Worm (Caenorhabditis elegans) whole organism, L3 larva: ENCODE data around the gene C17C3.5.

Experiments used
- R02D3.7 ChIP-seq: fragments of 150-350 bp; optimal IDR thresholded peaks from 2 replicates; lab custom pipeline; 2014; ENCODE audit warnings: missing biosample characterization, missing genetic modification characterization
- ZK546.5 ChIP-seq: sonication (generic microtip); optimal IDR thresholded peaks from 2 replicates; lab custom pipeline; 2017; ENCODE audit warnings: missing biosample characterization, missing genetic modification characterization
- aly-2 ChIP-seq: fragments of 150-350 bp; optimal IDR thresholded peaks from 2 replicates; lab custom pipeline; 2014; ENCODE audit warnings: missing biosample characterization, missing genetic modification characterization
- ama-1 ChIP-seq: fragments of 150-350 bp; optimal IDR thresholded peaks from 2 replicates; lab custom pipeline; 2018
- ceh-16 ChIP-seq: sonication (generic microtip); optimal IDR thresholded peaks from 2 replicates; lab custom pipeline; 2017; ENCODE audit warnings: missing biosample characterization, missing genetic modification characterization
- ceh-28 ChIP-seq: fragments of 150-350 bp; optimal IDR thresholded peaks from 2 replicates; lab custom pipeline; 2014; ENCODE audit warnings: missing biosample characterization, missing genetic modification reagents, missing genetic modification characterization
- ceh-82 ChIP-seq: fragments of 150-350 bp; optimal IDR thresholded peaks from 2 replicates; lab custom pipeline; 2014; ENCODE audit warnings: missing biosample characterization, missing genetic modification characterization
- ceh-9 ChIP-seq: sonication (generic microtip); optimal IDR thresholded peaks from 2 replicates; lab custom pipeline; 2018; ENCODE audit warnings: missing biosample characterization, missing genetic modification characterization
- daf-12 ChIP-seq: fragments of 150-350 bp; optimal IDR thresholded peaks from 2 replicates; lab custom pipeline; 2014; ENCODE audit warnings: missing biosample characterization, missing genetic modification reagents, missing genetic modification characterization
- egl-27 ChIP-seq: sonication (generic microtip); optimal IDR thresholded peaks from 4 replicates; lab custom pipeline; 2017; ENCODE audit warnings: missing biosample characterization, missing genetic modification reagents, missing genetic modification characterization
- egl-5 ChIP-seq: fragments of 150-350 bp; optimal IDR thresholded peaks from 2 replicates; lab custom pipeline; 2017; ENCODE audit warnings: missing biosample characterization, missing genetic modification reagents, missing genetic modification characterization, inconsistent platforms
- elt-1 ChIP-seq: fragments of 150-350 bp; optimal IDR thresholded peaks from 2 replicates; lab custom pipeline; 2014; ENCODE audit warnings: missing biosample characterization, missing genetic modification characterization
- elt-2 ChIP-seq: sonication (generic microtip); optimal IDR thresholded peaks from 2 replicates; lab custom pipeline; 2016; ENCODE audit warnings: missing genetic modification reagents, mild to moderate bottlenecking, missing genetic modification characterization, missing compliant biosample characterization
- elt-3 ChIP-seq, 3 experiments: fragments of 150-350 bp in 1 of 3; sonication (generic microtip) in 2 of 3; optimal IDR thresholded peaks; 2 replicates in 2 of 3; 4 replicates in 1 of 3; lab custom pipeline; 2014 to 2017; ENCODE audit warnings: missing biosample characterization in 3 of 3, missing genetic modification characterization in 3 of 3
- eor-1 ChIP-seq, 2 experiments: fragments of 150-350 bp; optimal IDR thresholded peaks; 2 replicates each; lab custom pipeline; 2014 to 2018; ENCODE audit warnings: missing biosample characterization in 2 of 2, missing genetic modification characterization in 2 of 2
- fkh-10 ChIP-seq: sonication (generic microtip); optimal IDR thresholded peaks from 2 replicates; lab custom pipeline; 2017; ENCODE audit warnings: missing biosample characterization, missing genetic modification reagents, missing genetic modification characterization
- fkh-2 ChIP-seq: fragments of 150-350 bp; optimal IDR thresholded peaks from 2 replicates; lab custom pipeline; 2014; ENCODE audit warnings: missing biosample characterization, missing genetic modification reagents, missing genetic modification characterization
- fos-1 ChIP-seq: fragments of 150-350 bp; optimal IDR thresholded peaks from 2 replicates; lab custom pipeline; 2014; ENCODE audit warnings: missing biosample characterization, missing genetic modification characterization
- hmg-11 ChIP-seq: sonication (generic microtip); optimal IDR thresholded peaks from 2 replicates; lab custom pipeline; 2016; ENCODE audit warnings: missing genetic modification characterization, missing compliant biosample characterization
- jun-1 ChIP-seq: fragments of 150-350 bp; optimal IDR thresholded peaks from 2 replicates; lab custom pipeline; 2014; ENCODE audit warnings: missing biosample characterization, missing genetic modification reagents, missing genetic modification characterization
- lin-15B ChIP-seq: fragments of 150-350 bp; optimal IDR thresholded peaks from 2 replicates; lab custom pipeline; 2014; ENCODE audit warnings: missing biosample characterization, missing genetic modification characterization
- lin-39 ChIP-seq: fragments of 150-350 bp; optimal IDR thresholded peaks from 2 replicates; lab custom pipeline; 2018; ENCODE audit warnings: missing biosample characterization, missing genetic modification reagents, missing genetic modification characterization
- lsy-12 ChIP-seq: sonication (generic microtip); optimal IDR thresholded peaks from 2 replicates; lab custom pipeline; 2016; ENCODE audit warnings: mild to moderate bottlenecking, missing genetic modification characterization, missing compliant biosample characterization
- mdl-1 ChIP-seq: fragments of 150-350 bp; optimal IDR thresholded peaks from 2 replicates; lab custom pipeline; 2014; ENCODE audit warnings: missing biosample characterization, missing genetic modification characterization
- mml-1 ChIP-seq: fragments of 150-350 bp; sonication (generic microtip); optimal IDR thresholded peaks from 3 replicates; lab custom pipeline; 2014; ENCODE audit warnings: missing biosample characterization, missing genetic modification characterization
- nfya-1 ChIP-seq: sonication (generic microtip); optimal IDR thresholded peaks from 2 replicates; lab custom pipeline; 2017; ENCODE audit warnings: missing genetic modification characterization, mild to moderate bottlenecking, missing compliant biosample characterization, antibody characterized with exemption, moderate library complexity; ENCODE audit not compliant: insufficient read depth
- nhr-11 ChIP-seq: fragments of 150-350 bp; optimal IDR thresholded peaks from 2 replicates; lab custom pipeline; 2014; ENCODE audit warnings: missing biosample characterization, missing genetic modification characterization
- nhr-12 ChIP-seq: fragments of 150-350 bp; optimal IDR thresholded peaks from 2 replicates; lab custom pipeline; 2014; ENCODE audit warnings: missing biosample characterization, missing genetic modification characterization
- nhr-23 ChIP-seq: fragments of 150-350 bp; optimal IDR thresholded peaks from 2 replicates; lab custom pipeline; 2014; ENCODE audit warnings: missing biosample characterization, missing genetic modification reagents, missing genetic modification characterization
- nhr-237 ChIP-seq: fragments of 150-350 bp; optimal IDR thresholded peaks from 2 replicates; lab custom pipeline; 2014; ENCODE audit warnings: missing biosample characterization, missing genetic modification characterization
- nhr-25 ChIP-seq: sonication (generic microtip); optimal IDR thresholded peaks from 2 replicates; lab custom pipeline; 2017; ENCODE audit warnings: missing biosample characterization, missing genetic modification characterization
- nhr-28 ChIP-seq: fragments of 150-350 bp; optimal IDR thresholded peaks from 2 replicates; lab custom pipeline; 2014; ENCODE audit warnings: missing biosample characterization, missing genetic modification characterization
- nhr-43 ChIP-seq: sonication (generic microtip); optimal IDR thresholded peaks from 2 replicates; lab custom pipeline; 2016; ENCODE audit warnings: mild to moderate bottlenecking, missing genetic modification characterization, missing compliant biosample characterization; ENCODE audit not compliant: poor library complexity, severe bottlenecking
- nhr-67 ChIP-seq: fragments of 150-350 bp; optimal IDR thresholded peaks from 2 replicates; lab custom pipeline; 2014; ENCODE audit warnings: missing biosample characterization, missing genetic modification characterization
- nhr-76 ChIP-seq: fragments of 150-350 bp; sonication (generic microtip); optimal IDR thresholded peaks from 5 replicates; lab custom pipeline; 2014; ENCODE audit warnings: missing biosample characterization, missing genetic modification characterization
- nhr-77 ChIP-seq: fragments of 150-350 bp; optimal IDR thresholded peaks from 2 replicates; lab custom pipeline; 2014; ENCODE audit warnings: missing biosample characterization, missing genetic modification characterization
- pha-4 ChIP-seq: fragments of 150-350 bp; optimal IDR thresholded peaks from 2 replicates; lab custom pipeline; 2014; ENCODE audit warnings: missing biosample characterization, missing genetic modification reagents, missing genetic modification characterization
- pqm-1 ChIP-seq: fragments of 150-350 bp; optimal IDR thresholded peaks from 2 replicates; lab custom pipeline; 2017; ENCODE audit warnings: missing biosample characterization, missing genetic modification characterization, inconsistent platforms
- sea-2 ChIP-seq: fragments of 150-350 bp; sonication (generic microtip); optimal IDR thresholded peaks from 4 replicates; lab custom pipeline; 2014; ENCODE audit warnings: missing biosample characterization, missing genetic modification reagents, missing genetic modification characterization
- skn-1 ChIP-seq: fragments of 150-350 bp; optimal IDR thresholded peaks from 2 replicates; lab custom pipeline; 2014; ENCODE audit warnings: missing biosample characterization, missing genetic modification characterization
- snpc-4 ChIP-seq: fragments of 150-350 bp; optimal IDR thresholded peaks from 2 replicates; lab custom pipeline; 2014; ENCODE audit warnings: missing biosample characterization, missing genetic modification characterization
- tbx-2 ChIP-seq: sonication (generic microtip); optimal IDR thresholded peaks from 2 replicates; lab custom pipeline; 2016; ENCODE audit warnings: mild to moderate bottlenecking, missing genetic modification characterization, missing compliant biosample characterization
- unc-39 ChIP-seq: sonication (generic microtip); optimal IDR thresholded peaks from 4 replicates; lab custom pipeline; 2017; ENCODE audit warnings: missing biosample characterization, missing genetic modification characterization
- unc-62 ChIP-seq: fragments of 150-350 bp; sonication (generic microtip); optimal IDR thresholded peaks from 4 replicates; lab custom pipeline; 2014; ENCODE audit warnings: missing biosample characterization, missing genetic modification reagents, missing genetic modification characterization
- zag-1 ChIP-seq: fragments of 150-350 bp; optimal IDR thresholded peaks from 2 replicates; lab custom pipeline; 2014; ENCODE audit warnings: missing biosample characterization, missing genetic modification characterization
- ztf-11 ChIP-seq: fragments of 150-350 bp; optimal IDR thresholded peaks from 2 replicates; lab custom pipeline; 2014; ENCODE audit warnings: missing biosample characterization, missing genetic modification characterization
- ztf-4 ChIP-seq: fragments of 150-350 bp; optimal IDR thresholded peaks from 2 replicates; lab custom pipeline; 2014; ENCODE audit warnings: missing biosample characterization, missing genetic modification characterization

The C17C3.5 gene

ce11 chrII:5544145-5544515 is 7.5 kb upstream of the C17C3.5 start:
- TF ChIP-seq elt-3 (tag; optimal IDR thresholded peaks at IDR 0.05; lab: Kevin White, UChicago): no peak
- TF ChIP-seq ceh-82: no peak
- no peak for TF ChIP-seq fos-1 (tag; lab: Kevin White, UChicago)
- no peak for TF ChIP-seq nhr-12 (tag; lab: Kevin White, UChicago)
- TF ChIP-seq aly-2 (tag; lab: Kevin White, UChicago): no peak
- no peak for TF ChIP-seq sea-2 (GFP tag; lab: Kevin White, UChicago)
- TF ChIP-seq nhr-11 (tag; lab: Kevin White, UChicago): no peak
- TF ChIP-seq lin-39: peak; percentile 72
- no peak for TF ChIP-seq daf-12 (tag; lab: Kevin White, UChicago)
- TF ChIP-seq jun-1: peak; percentile 41
- no peak for TF ChIP-seq fkh-10 (GFP tag; lab: Kevin White, UChicago)
- TF ChIP-seq egl-27: no peak
- TF ChIP-seq ceh-28 (tag; lab: Kevin White, UChicago): peak; percentile 58
- TF ChIP-seq eor-1 (tag; optimal IDR thresholded peaks at IDR 0.05; lab: Kevin White, UChicago): no peak
- TF ChIP-seq ceh-9 (tag; lab: Kevin White, UChicago): no peak
- TF ChIP-seq hmg-11: no peak
- TF ChIP-seq ZK546.5 (tag; lab: Kevin White, UChicago): no peak
- peak; percentile 26 for TF ChIP-seq lin-15B (tag; lab: Kevin White, UChicago)
- no peak for TF ChIP-seq ztf-4 (tag; lab: Kevin White, UChicago)
- peak; percentile 51 for TF ChIP-seq unc-62 (GFP tag; lab: Kevin White, UChicago)
- peak; percentile 60 for TF ChIP-seq nhr-25 (tag; lab: Kevin White, UChicago)
- TF ChIP-seq mml-1 (tag; lab: Kevin White, UChicago): no peak
- TF ChIP-seq pqm-1 (tag; lab: Kevin White, UChicago): peak; percentile 31
- peak; percentile 60 for TF ChIP-seq egl-5 (tag; lab: Kevin White, UChicago)
- no peak for TF ChIP-seq ztf-11 (tag; lab: Kevin White, UChicago)
- TF ChIP-seq unc-39 (tag; lab: Kevin White, UChicago): no peak
- TF ChIP-seq nhr-67 (tag; lab: Kevin White, UChicago): no peak
- no peak for TF ChIP-seq elt-1
- peak; percentile 99 for TF ChIP-seq snpc-4 (tag; lab: Kevin White, UChicago)
- TF ChIP-seq nhr-77 (tag; lab: Kevin White, UChicago): no peak
- peak; percentile 81 for TF ChIP-seq pha-4
- no peak for TF ChIP-seq R02D3.7
- TF ChIP-seq skn-1 (tag; lab: Kevin White, UChicago): peak; percentile 57
- TF ChIP-seq nhr-23 (tag; lab: Kevin White, UChicago): peak; percentile 55
- no peak for TF ChIP-seq fkh-2 (tag; lab: Kevin White, UChicago)
- TF ChIP-seq nhr-76 (tag; lab: Kevin White, UChicago): no peak
- TF ChIP-seq tbx-2: no peak
- TF ChIP-seq ceh-16 (tag; lab: Kevin White, UChicago): no peak
- peak; percentile 84 for TF ChIP-seq elt-2 (tag; lab: Kevin White, UChicago)
- TF ChIP-seq zag-1 (tag; lab: Kevin White, UChicago): no peak
- peak; percentile 80 for TF ChIP-seq nfya-1
- TF ChIP-seq nhr-28 (tag; lab: Kevin White, UChicago): no peak
- TF ChIP-seq nhr-237: no peak
- no peak for TF ChIP-seq lsy-12 (tag; lab: Kevin White, UChicago)
- peak; percentile 63 for TF ChIP-seq nhr-43 (tag; lab: Kevin White, UChicago)
- no peak for TF ChIP-seq mdl-1 (tag; lab: Kevin White, UChicago)
- TF ChIP-seq ama-1 (lab: Kevin White, UChicago): peak; percentile 99
